Fruit fly (Drosophila melanogaster) Kc167 (cell line): ENCODE data around the gene PyK.

Experiments used
- Myc ChIP-seq: fragments of >200 bp; optimal IDR thresholded peaks from 2 replicates; lab custom pipeline; 2017; ENCODE audit warnings: missing external identifiers
- Sin3A ChIP-seq: fragments of >200 bp; optimal IDR thresholded peaks from 2 replicates; lab custom pipeline; 2018; ENCODE audit warnings: missing external identifiers
- h ChIP-seq: fragments of >200 bp; optimal IDR thresholded peaks from 3 replicates; lab custom pipeline; 2018; ENCODE audit warnings: missing external identifiers
- insv ChIP-seq: fragments of >200 bp; optimal IDR thresholded peaks from 3 replicates; lab custom pipeline; 2018; ENCODE audit warnings: missing external identifiers
- psq ChIP-seq: fragments of >200 bp; optimal IDR thresholded peaks from 2 replicates; lab custom pipeline; 2017; ENCODE audit warnings: missing external identifiers
- ttk ChIP-seq: sonication (Bioruptor generic); optimal IDR thresholded peaks from 2 replicates; lab custom pipeline; 2017; ENCODE audit warnings: missing external identifiers

PyK gene

DNA sequence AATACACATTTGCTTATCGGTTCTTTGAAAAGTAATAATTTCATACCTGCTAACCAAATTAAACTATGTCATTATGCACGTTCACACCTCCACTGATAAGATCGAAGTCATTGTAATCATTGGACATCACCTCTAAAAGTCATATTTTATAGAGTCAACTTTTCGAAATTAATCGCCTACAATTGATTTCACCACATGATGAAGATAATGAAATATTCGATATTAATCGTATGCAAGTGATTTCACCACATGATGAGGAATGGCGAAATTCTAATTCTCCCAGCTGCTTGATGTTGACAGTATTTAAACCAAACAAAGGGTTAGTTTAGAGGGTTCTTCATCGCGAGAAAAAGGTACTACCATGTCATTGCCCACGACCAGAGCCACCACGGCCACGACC, 8.3 kb downstream of the PyK start, which contains the start of gene CG18596:
Gene CG18596 (plus strand): TSS at position 250 of the 400 bp plus-strand sequence.
- TF ChIP-seq h (lab: Kevin White, UChicago): no peak
- TF ChIP-seq insv (lab: Kevin White, UChicago): no peak
- TF ChIP-seq psq (lab: Kevin White, UChicago): no peak
- no peak for TF ChIP-seq Sin3A
- TF ChIP-seq Myc (lab: Kevin White, UChicago): no peak
- no peak for TF ChIP-seq ttk (lab: Kevin White, UChicago)

DNA sequence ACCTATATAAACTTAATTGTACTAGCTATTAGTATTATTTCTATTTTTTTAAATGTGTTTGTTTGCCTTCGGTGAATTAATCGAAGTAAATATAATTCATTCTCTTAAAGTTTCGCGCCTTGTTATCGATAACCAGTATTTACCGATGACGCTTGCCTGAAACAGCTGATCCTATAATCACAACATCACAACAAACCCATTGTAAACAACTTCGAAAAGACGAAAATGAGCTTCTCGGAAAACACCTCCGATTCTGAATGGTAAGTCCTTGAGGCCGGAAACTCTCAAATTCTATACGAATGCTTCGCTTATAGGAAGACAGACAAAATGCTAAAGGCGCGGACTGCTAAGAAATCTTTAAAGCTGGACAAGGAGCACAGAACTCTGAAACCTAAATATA, 12.6 kb downstream of the PyK start, which contains the start of gene CG34149:
Gene CG34149 (plus strand): TSS at position 187 of the 400 bp plus-strand sequence.
- TF ChIP-seq insv (lab: Kevin White, UChicago) (no peak), ttk (lab: Kevin White, UChicago) (no peak), psq (lab: Kevin White, UChicago) (no peak), Myc (lab: Kevin White, UChicago) (no peak)

DNA sequence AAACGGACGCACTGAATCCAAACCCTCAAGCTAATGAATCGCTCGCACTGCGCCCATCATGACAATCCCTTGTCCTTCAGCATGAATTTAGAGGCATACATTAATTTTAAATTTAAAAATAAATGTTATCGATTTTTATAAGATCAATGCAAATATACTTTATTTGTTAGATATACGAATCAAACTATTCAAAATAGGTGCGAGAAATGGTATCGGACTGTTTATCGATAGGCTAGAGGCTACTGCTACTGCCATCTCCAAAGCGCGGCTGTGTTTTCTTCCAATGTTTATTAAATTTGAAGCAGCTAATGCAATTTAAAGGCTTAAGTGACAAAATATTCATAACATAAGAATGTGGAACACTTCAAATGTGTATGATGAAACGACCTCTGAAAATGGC, 13.7 kb downstream of the PyK start, which contains the start of gene CG43342:
Gene CG43342 (plus strand): TSS at position 264 of the 400 bp plus-strand sequence.
- no peak for TF ChIP-seq Myc (lab: Kevin White, UChicago)
- TF ChIP-seq insv (lab: Kevin White, UChicago): no peak
- no peak for TF ChIP-seq ttk (lab: Kevin White, UChicago)
- no peak for TF ChIP-seq psq (lab: Kevin White, UChicago)
- no peak for TF ChIP-seq h (lab: Kevin White, UChicago)
- no peak for TF ChIP-seq Sin3A

DNA sequence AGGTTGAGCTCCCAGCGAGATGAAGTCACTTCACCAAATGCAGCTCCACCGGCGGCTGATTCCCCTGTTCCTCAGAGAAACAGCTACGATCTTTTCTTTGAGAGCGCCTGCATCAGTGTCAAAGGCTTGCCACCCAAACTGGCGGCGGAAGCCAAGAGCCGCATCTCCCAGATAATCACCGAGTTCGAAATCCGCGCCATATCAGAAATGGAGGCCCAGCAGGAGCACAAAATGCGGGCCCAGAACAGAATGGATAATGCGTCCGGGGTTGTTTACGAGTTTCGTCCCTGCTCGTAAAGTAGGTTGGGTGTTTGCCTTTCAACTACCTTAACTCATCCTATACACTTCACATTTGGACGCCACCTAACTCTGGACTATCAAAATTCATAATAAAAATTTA, 14.4 kb downstream of the PyK start, which contains the start of gene Gpdh3:
Gene Gpdh3 (plus strand): TSS at position 301 of the 400 bp plus-strand sequence.
- TF ChIP-seq ttk (lab: Kevin White, UChicago) (no peak), psq (lab: Kevin White, UChicago) (no peak), insv (lab: Kevin White, UChicago) (no peak)

DNA sequence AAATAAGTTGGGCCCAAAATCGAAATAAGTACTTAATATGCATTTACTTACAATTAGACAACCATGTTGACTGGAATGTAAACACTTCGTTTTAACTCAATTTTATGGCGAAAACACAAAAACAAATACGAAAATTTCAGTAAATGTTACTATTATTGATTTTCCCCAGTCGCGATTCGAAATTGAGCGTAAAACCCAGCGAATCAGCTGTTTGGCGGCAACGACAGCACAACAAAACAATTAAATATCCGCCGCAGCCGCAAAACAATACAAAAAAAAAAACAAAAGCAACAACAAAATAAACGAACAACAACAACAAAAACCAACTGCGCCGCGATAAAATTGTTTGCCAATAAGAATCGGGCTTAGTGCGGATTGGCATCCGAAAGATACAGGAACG, 22.3 kb downstream of the PyK start, which contains the start of the genes CAH8 and CG7059:
Gene CAH8 (minus strand): TSS at position 101 of the 400 bp plus-strand sequence.
Gene CG7059 (plus strand): TSS at position 167 of the 400 bp plus-strand sequence.
- no peak for TF ChIP-seq h (lab: Kevin White, UChicago)
- TF ChIP-seq insv (lab: Kevin White, UChicago): no peak
- no peak for TF ChIP-seq Myc (lab: Kevin White, UChicago)
- TF ChIP-seq psq (lab: Kevin White, UChicago): no peak
- TF ChIP-seq Sin3A: no peak
- TF ChIP-seq ttk (lab: Kevin White, UChicago): no peak

DNA sequence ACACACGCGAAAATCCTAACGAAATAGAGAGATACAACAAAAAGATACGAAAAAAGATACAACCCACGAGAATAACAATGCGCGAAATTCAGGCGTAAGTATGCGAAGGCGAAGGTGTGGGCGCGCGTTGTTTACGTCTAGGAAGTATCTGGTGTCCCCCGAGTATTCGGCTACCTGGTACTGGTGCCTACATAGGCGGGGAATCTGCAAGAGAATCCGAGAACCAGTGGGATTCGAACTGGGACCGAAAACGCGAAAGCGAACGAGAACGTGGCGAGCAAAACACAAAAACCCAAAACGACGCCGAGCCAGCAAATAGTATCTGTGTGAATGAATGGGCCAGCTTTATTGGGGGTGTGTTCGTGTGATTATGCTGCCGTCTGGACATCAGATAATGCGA, 22.8 kb downstream of the PyK start:
- TF ChIP-seq insv (lab: Kevin White, UChicago) (no peak), Sin3A (no peak), psq (lab: Kevin White, UChicago) (no peak), ttk (lab: Kevin White, UChicago) (no peak), h (lab: Kevin White, UChicago) (no peak), Myc (lab: Kevin White, UChicago) (no peak)

DNA sequence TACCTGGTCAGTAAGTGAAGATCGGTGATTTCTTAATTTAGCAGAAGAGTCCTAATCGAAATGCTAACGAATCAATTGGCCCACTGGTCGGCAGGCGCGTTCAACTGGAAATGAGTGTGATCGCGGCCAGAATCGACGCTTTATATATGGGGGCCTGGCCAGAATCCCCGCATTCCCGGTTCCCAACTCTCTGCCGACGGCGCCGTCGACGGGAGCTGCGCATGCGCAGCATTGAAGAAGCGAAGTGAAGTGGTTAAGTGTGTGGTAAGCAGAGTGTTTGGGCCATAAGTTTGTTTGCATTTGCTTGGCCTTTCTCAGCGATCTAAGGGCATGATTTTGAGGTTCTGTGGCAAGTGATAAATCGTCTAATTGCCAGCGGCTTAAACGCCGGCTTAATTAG, 26.7 kb downstream of the PyK start, which contains the start of gene CG13857:
Gene CG13857 (minus strand): TSS at position 101 of the 400 bp plus-strand sequence.
- TF ChIP-seq ttk (lab: Kevin White, UChicago): no peak

DNA sequence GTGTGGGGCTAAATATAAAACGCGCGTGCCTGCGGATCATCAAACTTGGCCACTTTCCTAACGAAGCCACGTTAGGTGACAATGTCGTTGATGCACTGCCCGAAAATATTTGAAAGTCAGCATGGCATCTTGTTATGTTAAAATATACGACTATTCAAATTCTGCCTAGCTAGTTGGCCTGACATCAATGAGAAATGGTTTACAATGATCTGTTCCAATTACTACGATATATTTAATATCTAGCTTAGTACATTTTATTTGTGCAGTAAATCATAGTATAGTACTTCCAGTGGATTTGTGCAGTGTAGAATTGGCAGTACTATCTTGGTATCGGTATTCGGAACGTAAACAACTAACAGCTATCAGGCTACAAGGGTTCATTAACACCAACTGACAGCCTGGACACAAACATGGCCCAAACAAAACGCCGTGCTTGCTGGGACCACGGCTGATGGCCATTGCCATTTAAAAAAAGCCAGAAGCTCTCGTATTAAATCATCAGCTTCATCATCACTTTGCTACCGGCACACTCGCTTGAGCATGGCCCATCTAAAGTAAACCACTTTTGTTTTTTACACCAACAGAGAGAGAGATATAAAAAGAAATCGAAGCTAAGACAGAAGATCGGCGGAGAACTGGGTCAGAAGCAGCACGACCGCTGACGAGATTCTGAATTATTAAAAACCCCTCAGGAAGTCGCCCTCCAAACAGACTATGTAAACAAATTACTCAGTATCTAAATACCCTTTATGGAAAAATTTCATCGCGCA, 28.3 kb downstream of the PyK start:
- TF ChIP-seq ttk (lab: Kevin White, UChicago) (no peak), psq (lab: Kevin White, UChicago) (no peak), h (lab: Kevin White, UChicago) (no peak), Myc (lab: Kevin White, UChicago) (no peak), Sin3A (no peak), insv (lab: Kevin White, UChicago) (no peak)

DNA sequence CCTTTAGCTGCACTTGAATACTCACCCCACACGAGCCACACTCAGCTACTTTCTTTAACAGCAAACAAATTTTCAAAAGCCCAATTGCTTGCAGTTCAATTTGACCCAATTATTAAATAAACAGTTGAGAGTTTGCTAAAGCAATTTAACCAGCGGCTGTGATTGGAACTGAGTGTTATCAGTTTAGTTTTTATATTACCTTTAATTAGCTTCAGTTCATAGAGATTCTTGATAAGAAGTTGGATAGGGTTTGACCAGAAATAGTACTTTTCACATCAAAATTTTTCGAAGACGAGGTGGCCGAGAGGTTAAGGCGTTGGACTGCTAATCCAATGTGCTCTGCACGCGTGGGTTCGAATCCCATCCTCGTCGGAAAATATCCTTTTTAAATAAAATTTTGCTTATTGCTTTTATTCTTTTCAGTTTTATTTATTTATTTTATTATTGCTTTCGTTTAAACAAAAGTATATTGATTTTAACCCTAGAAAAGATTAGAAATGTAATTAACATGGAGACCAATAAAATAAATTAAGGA, 29.0 kb downstream of the PyK start:
- TF ChIP-seq h (lab: Kevin White, UChicago): no peak
- TF ChIP-seq Myc (lab: Kevin White, UChicago): no peak
- no peak for TF ChIP-seq Sin3A
- no peak for TF ChIP-seq insv (lab: Kevin White, UChicago)
- TF ChIP-seq psq (lab: Kevin White, UChicago): no peak
- TF ChIP-seq ttk (lab: Kevin White, UChicago): no peak

DNA sequence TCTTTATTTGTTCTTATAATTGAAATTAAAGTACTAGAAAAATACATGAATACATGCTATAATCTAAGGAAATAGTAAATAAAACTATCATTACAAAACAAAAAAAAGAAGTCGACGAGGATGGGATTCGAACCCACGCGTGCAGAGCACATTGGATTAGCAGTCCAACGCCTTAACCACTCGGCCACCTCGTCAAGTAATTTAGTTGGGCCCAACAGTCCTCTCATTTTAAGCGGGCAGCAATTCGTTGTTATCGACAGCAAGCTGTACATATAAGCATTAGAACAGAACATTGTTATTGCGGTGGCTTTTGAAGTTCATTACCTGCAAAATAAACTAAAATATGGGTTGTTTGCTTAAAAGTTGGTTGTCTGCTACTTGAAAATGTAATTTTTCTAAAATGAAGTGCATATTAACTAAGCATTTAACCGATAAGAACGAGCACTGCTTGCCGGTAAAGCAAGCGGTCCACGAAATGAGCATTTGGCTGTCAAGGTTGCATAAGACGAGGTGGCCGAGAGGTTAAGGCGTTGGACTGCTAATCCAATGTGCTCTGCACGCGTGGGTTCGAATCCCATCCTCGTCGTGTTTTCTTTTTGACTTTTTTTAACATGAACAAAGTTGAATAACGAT, 29.8 kb downstream of the PyK start:
- TF ChIP-seq ttk (lab: Kevin White, UChicago) (no peak), Sin3A (no peak), insv (lab: Kevin White, UChicago) (no peak)

DNA sequence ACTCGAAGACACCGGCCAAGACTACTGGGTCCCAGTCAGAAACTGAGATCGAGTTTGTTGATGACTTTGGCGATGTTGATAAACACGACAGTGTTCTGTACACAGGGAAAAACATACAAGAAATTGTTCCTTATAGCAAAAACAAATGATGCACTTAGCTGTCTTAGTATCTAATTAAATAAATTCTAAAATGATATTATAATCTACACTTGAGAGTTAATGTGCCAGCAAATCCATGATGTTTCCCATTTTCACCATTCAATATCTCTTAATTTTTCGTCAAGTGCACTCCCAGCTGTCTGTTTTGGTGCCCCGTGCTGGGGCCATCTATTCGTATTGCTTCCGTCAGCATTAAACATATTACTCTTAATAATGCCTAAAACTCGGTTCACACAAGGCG, 32.9 kb downstream of the PyK start:
- TF ChIP-seq insv (lab: Kevin White, UChicago) (no peak), h (lab: Kevin White, UChicago) (no peak), ttk (lab: Kevin White, UChicago) (no peak), Sin3A (no peak), Myc (lab: Kevin White, UChicago) (no peak), psq (lab: Kevin White, UChicago) (no peak)

DNA sequence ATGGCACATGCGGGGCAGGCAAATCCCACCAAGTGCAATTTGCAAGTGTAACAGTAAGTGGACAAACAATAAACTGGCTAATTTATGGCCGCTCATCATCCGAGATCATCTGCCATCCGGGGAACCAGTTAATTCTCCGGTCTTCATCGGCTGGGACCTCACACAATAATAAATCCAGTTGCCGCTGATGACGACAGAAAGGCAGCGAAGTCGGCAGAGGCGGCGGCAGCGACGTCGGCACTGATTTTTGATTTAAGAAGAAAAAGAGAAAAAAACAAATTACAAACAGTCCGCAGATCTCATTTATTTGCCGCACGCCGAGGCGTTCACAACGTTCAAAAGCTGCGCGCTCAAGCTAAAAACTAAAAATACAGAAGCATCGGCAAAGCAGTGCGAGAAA, 35.0 kb downstream of the PyK start, which contains the start of gene CG13856:
Gene CG13856 (plus strand): TSS at position 301 of the 400 bp plus-strand sequence.
- no peak for TF ChIP-seq ttk (lab: Kevin White, UChicago)
